Fruit fly (Drosophila melanogaster) whole organism, embryonic: ENCODE data around the gene Trl.

Experiments used
- Atf6 ChIP-seq: fragments of 200-800 bp; sonication (Bioruptor generic); IDR thresholded peaks from 2 replicates; pipeline ENCODE4 v1.3.6; 2022; ENCODE audit warnings: missing biosample characterization, missing genetic modification characterization
- Bdp1 ChIP-seq: fragments of 200-800 bp; sonication (Bioruptor generic); optimal IDR thresholded peaks from 3 replicates; lab custom pipeline; 2016; ENCODE audit warnings: missing biosample characterization, missing genetic modification characterization
- CG10543 ChIP-seq: fragments of 200-800 bp; sonication (Bioruptor generic); optimal IDR thresholded peaks from 3 replicates; lab custom pipeline; 2017; ENCODE audit warnings: missing biosample characterization, mild to moderate bottlenecking, missing genetic modification characterization, moderate library complexity
- CG13123 ChIP-seq: fragments of 200-800 bp; sonication (Bioruptor generic); optimal IDR thresholded peaks from 2 replicates; lab custom pipeline; 2016; ENCODE audit warnings: missing biosample characterization, missing genetic modification characterization
- CG15514 ChIP-seq: fragments of 200-800 bp; sonication (Bioruptor generic); optimal IDR thresholded peaks from 3 replicates; lab custom pipeline; 2017; ENCODE audit warnings: missing biosample characterization, missing genetic modification characterization, mild to moderate bottlenecking, moderate library complexity, missing genetic modification reagents
- CG17361 ChIP-seq: fragments of 200-800 bp; sonication (Bioruptor generic); IDR thresholded peaks from 3 replicates; pipeline ENCODE4 v1.3.6; 2022; ENCODE audit warnings: missing biosample characterization, missing genetic modification characterization
- CG2129 ChIP-seq: fragments of 200-800 bp; sonication (Bioruptor generic); IDR thresholded peaks from 2 replicates; pipeline ENCODE4 v1.3.6; 2022; ENCODE audit warnings: missing biosample characterization, missing genetic modification characterization; ENCODE audit not compliant: partially characterized antibody
- CG30431 ChIP-seq: fragments of 200-800 bp; sonication (Bioruptor generic); optimal IDR thresholded peaks from 2 replicates; lab custom pipeline; 2017; ENCODE audit warnings: missing biosample characterization, missing genetic modification characterization
- CG3726 ChIP-seq: fragments of 200-800 bp; sonication (Bioruptor generic); IDR thresholded peaks from 3 replicates; pipeline ENCODE4, ENCODE4 v1.3.6; 2022; ENCODE audit warnings: missing biosample characterization, missing genetic modification characterization
- CG3838 ChIP-seq: fragments of 200-800 bp; sonication (Bioruptor generic); optimal IDR thresholded peaks from 3 replicates; lab custom pipeline; 2016; ENCODE audit warnings: missing biosample characterization, missing genetic modification characterization
- CG3995 ChIP-seq: fragments of 200-800 bp; sonication (Bioruptor generic); optimal IDR thresholded peaks from 3 replicates; lab custom pipeline; 2016; ENCODE audit warnings: missing biosample characterization, missing genetic modification characterization
- CG43689 ChIP-seq: fragments of 200-800 bp; sonication (Bioruptor generic); IDR thresholded peaks from 2 replicates; pipeline ENCODE4 v1.3.6; 2022; ENCODE audit warnings: missing biosample characterization, missing genetic modification characterization
- CG4854 ChIP-seq: fragments of 200-800 bp; sonication (Bioruptor generic); optimal IDR thresholded peaks from 2 replicates; lab custom pipeline; 2016; ENCODE audit warnings: missing biosample characterization, missing genetic modification characterization, inconsistent platforms
- CG6813 ChIP-seq: fragments of 200-800 bp; sonication (Bioruptor generic); optimal IDR thresholded peaks from 2 replicates; lab custom pipeline; 2017; ENCODE audit warnings: missing biosample characterization, missing genetic modification characterization, mild to moderate bottlenecking, moderate library complexity, missing genetic modification reagents
- CG7928 ChIP-seq: fragments of 200-800 bp; sonication (Bioruptor generic); optimal IDR thresholded peaks from 2 replicates; lab custom pipeline; 2017; ENCODE audit warnings: missing biosample characterization, mild to moderate bottlenecking, missing genetic modification characterization
- CG8944 ChIP-seq: fragments of 200-800 bp; sonication (Bioruptor generic); optimal IDR thresholded peaks from 3 replicates; lab custom pipeline; 2016; ENCODE audit warnings: missing biosample characterization, missing genetic modification characterization
- CTCF ChIP-seq: fragments of 200-800 bp; sonication (Bioruptor generic); optimal IDR thresholded peaks from 2 replicates; lab custom pipeline; 2017; ENCODE audit warnings: missing biosample characterization, mild to moderate bottlenecking, missing genetic modification characterization, moderate library complexity
- Dfd ChIP-seq, 2 experiments: fragments of >200 bp; optimal IDR thresholded peaks; 2 replicates each; lab custom pipeline; 2017; ENCODE audit warnings: missing biosample characterization in 2 of 2, missing genetic modification characterization in 2 of 2
- Eip74EF ChIP-seq, 2 experiments: fragments of 200-800 bp in 1 of 2; fragments of >200 bp in 1 of 2; sonication (Bioruptor generic) in 1 of 2; optimal IDR thresholded peaks; 2 replicates each; lab custom pipeline; 2017 to 2019; ENCODE audit warnings: missing biosample characterization in 2 of 2, missing genetic modification characterization in 2 of 2, mild to moderate bottlenecking in 1 of 2, moderate library complexity in 1 of 2
- Hand ChIP-seq: fragments of 200-800 bp; sonication (Bioruptor generic); optimal IDR thresholded peaks from 2 replicates; lab custom pipeline; 2017; ENCODE audit warnings: mild to moderate bottlenecking, missing biosample characterization, missing genetic modification reagents, missing genetic modification characterization
- Hmx ChIP-seq: fragments of 200-800 bp; sonication (Bioruptor generic); optimal IDR thresholded peaks from 2 replicates; lab custom pipeline; 2016; ENCODE audit warnings: missing biosample characterization, missing genetic modification characterization
- Ptx1 ChIP-seq: fragments of 200-800 bp; sonication (Bioruptor generic); IDR thresholded peaks from 2 replicates; pipeline ENCODE4 v1.3.6; 2022; ENCODE audit warnings: missing biosample characterization, missing genetic modification characterization
- Sin3A ChIP-seq: fragments of >200 bp; optimal IDR thresholded peaks from 2 replicates; lab custom pipeline; 2018
- Ssrp ChIP-seq: fragments of 200-800 bp; sonication (Bioruptor generic); optimal IDR thresholded peaks from 2 replicates; lab custom pipeline; 2018; ENCODE audit warnings: missing biosample characterization, mild to moderate bottlenecking, missing genetic modification characterization, moderate library complexity
- ato ChIP-seq: fragments of 200-800 bp; sonication (Bioruptor generic); IDR thresholded peaks from 2 replicates; pipeline ENCODE4 v1.3.6; 2022; ENCODE audit warnings: missing biosample characterization, missing genetic modification characterization; ENCODE audit not compliant: partially characterized antibody
- bcd ChIP-seq: fragments of 200-800 bp; sonication (Bioruptor generic); optimal IDR thresholded peaks from 2 replicates; lab custom pipeline; 2017; ENCODE audit warnings: missing biosample characterization, mild to moderate bottlenecking, missing genetic modification characterization
- bsh ChIP-seq, 2 experiments: fragments of 200-800 bp; sonication (Bioruptor generic); optimal IDR thresholded peaks; 2 replicates each; lab custom pipeline; 2017 to 2018; ENCODE audit warnings: mild to moderate bottlenecking in 2 of 2, missing biosample characterization in 2 of 2, missing genetic modification characterization in 2 of 2, moderate library complexity in 1 of 2
- chm ChIP-seq: fragments of 200-800 bp; sonication (Bioruptor generic); IDR thresholded peaks from 2 replicates; pipeline ENCODE4 v1.3.6; 2022; ENCODE audit warnings: missing biosample characterization, missing genetic modification characterization
- chn ChIP-seq: fragments of 200-800 bp; sonication (Bioruptor generic); optimal IDR thresholded peaks from 2 replicates; lab custom pipeline; 2016; ENCODE audit warnings: missing biosample characterization, missing genetic modification characterization
- ci ChIP-seq: fragments of 200-800 bp; sonication (Bioruptor generic); IDR thresholded peaks from 3 replicates; pipeline ENCODE4 v1.3.6; 2022; ENCODE audit warnings: missing biosample characterization, missing genetic modification characterization
- crp ChIP-seq, 2 experiments: fragments of 200-800 bp; sonication (Bioruptor generic); optimal IDR thresholded peaks; 2 replicates in 1 of 2; 3 replicates in 1 of 2; lab custom pipeline; 2017; ENCODE audit warnings: missing biosample characterization in 2 of 2, missing genetic modification characterization in 2 of 2, mild to moderate bottlenecking in 1 of 2, moderate library complexity in 1 of 2
- dmrt11E ChIP-seq: fragments of 200-800 bp; sonication (Bioruptor generic); optimal IDR thresholded peaks from 3 replicates; lab custom pipeline; 2018; ENCODE audit warnings: missing biosample characterization, mild to moderate bottlenecking, missing genetic modification characterization, moderate library complexity
- emc ChIP-seq: fragments of 200-800 bp; sonication (Bioruptor generic); optimal IDR thresholded peaks from 2 replicates; lab custom pipeline; 2016; ENCODE audit warnings: missing biosample characterization, missing genetic modification characterization
- fd102C ChIP-seq: fragments of 200-800 bp; sonication (Bioruptor generic); optimal IDR thresholded peaks from 2 replicates; lab custom pipeline; 2018; ENCODE audit warnings: missing biosample characterization, mild to moderate bottlenecking, missing genetic modification characterization, moderate library complexity
- fru ChIP-seq: fragments of >200 bp; optimal IDR thresholded peaks from 2 replicates; lab custom pipeline; 2017
- gfzf ChIP-seq: fragments of 200-800 bp; sonication (Bioruptor generic); optimal IDR thresholded peaks from 2 replicates; lab custom pipeline; 2016; ENCODE audit warnings: missing biosample characterization, mild to moderate bottlenecking, missing genetic modification characterization, moderate library complexity
- gsb-n ChIP-seq: fragments of 200-800 bp; sonication (Bioruptor generic); optimal IDR thresholded peaks from 3 replicates; lab custom pipeline; 2018; ENCODE audit warnings: missing biosample characterization, mild to moderate bottlenecking, missing genetic modification characterization
- gt ChIP-seq: fragments of 200-800 bp; sonication (Bioruptor generic); IDR thresholded peaks from 2 replicates; pipeline ENCODE4 v1.3.6; 2022; ENCODE audit warnings: missing biosample characterization, missing genetic modification characterization
- ham ChIP-seq: fragments of 200-800 bp; sonication (Bioruptor generic); IDR thresholded peaks from 2 replicates; pipeline ENCODE4 v1.3.6; 2022; ENCODE audit warnings: missing biosample characterization, missing genetic modification characterization
- insv ChIP-seq, 2 experiments: fragments of 200-800 bp; sonication (Bioruptor generic); optimal IDR thresholded peaks; 3 replicates each; lab custom pipeline; 2016 to 2018; ENCODE audit warnings: missing biosample characterization in 2 of 2, missing genetic modification characterization in 2 of 2
- kah ChIP-seq: fragments of 200-800 bp; sonication (Bioruptor generic); optimal IDR thresholded peaks from 2 replicates; lab custom pipeline; 2018; ENCODE audit warnings: missing biosample characterization, mild to moderate bottlenecking, missing genetic modification characterization
- lbe ChIP-seq: fragments of 200-800 bp; sonication (Bioruptor generic); optimal IDR thresholded peaks from 2 replicates; lab custom pipeline; 2016; ENCODE audit warnings: missing biosample characterization, mild to moderate bottlenecking, missing genetic modification characterization
- pho ChIP-seq: fragments of 200-800 bp; sonication (Bioruptor generic); optimal IDR thresholded peaks from 2 replicates; lab custom pipeline; 2016; ENCODE audit warnings: missing biosample characterization, missing genetic modification characterization
- pita ChIP-seq: fragments of 200-800 bp; sonication (Bioruptor generic); optimal IDR thresholded peaks from 2 replicates; lab custom pipeline; 2017; ENCODE audit warnings: missing biosample characterization, mild to moderate bottlenecking, missing genetic modification characterization
- pnt ChIP-seq: fragments of 200-800 bp; sonication (Bioruptor generic); optimal IDR thresholded peaks from 3 replicates; lab custom pipeline; 2016; ENCODE audit warnings: missing biosample characterization, missing genetic modification characterization
- pros ChIP-seq: fragments of 200-800 bp; sonication (Bioruptor generic); optimal IDR thresholded peaks from 3 replicates; lab custom pipeline; 2019; ENCODE audit warnings: missing biosample characterization, mild to moderate bottlenecking, missing genetic modification characterization, moderate library complexity
- ranshi ChIP-seq: fragments of 200-800 bp; sonication (Bioruptor generic); IDR thresholded peaks from 2 replicates; pipeline ENCODE4 v1.3.6; 2022; ENCODE audit warnings: missing biosample characterization, missing genetic modification characterization
- sisA ChIP-seq: fragments of 200-800 bp; sonication (Bioruptor generic); IDR thresholded peaks from 2 replicates; pipeline ENCODE4 v1.3.6; 2022; ENCODE audit warnings: missing biosample characterization, missing genetic modification characterization
- trem ChIP-seq: fragments of 200-800 bp; optimal IDR thresholded peaks from 3 replicates; lab custom pipeline; 2019; ENCODE audit warnings: missing biosample characterization, mild to moderate bottlenecking, missing genetic modification characterization, moderate library complexity
- unc-4 ChIP-seq: fragments of 200-800 bp; sonication (Bioruptor generic); IDR thresholded peaks from 2 replicates; pipeline ENCODE4 v1.3.6; 2022; ENCODE audit warnings: missing biosample characterization, missing genetic modification characterization; ENCODE audit not compliant: partially characterized antibody
- vfl ChIP-seq: fragments of 200-800 bp; sonication (Bioruptor generic); optimal IDR thresholded peaks from 2 replicates; lab custom pipeline; 2016; ENCODE audit warnings: missing biosample characterization, missing genetic modification characterization

Gene Trl

DNA sequence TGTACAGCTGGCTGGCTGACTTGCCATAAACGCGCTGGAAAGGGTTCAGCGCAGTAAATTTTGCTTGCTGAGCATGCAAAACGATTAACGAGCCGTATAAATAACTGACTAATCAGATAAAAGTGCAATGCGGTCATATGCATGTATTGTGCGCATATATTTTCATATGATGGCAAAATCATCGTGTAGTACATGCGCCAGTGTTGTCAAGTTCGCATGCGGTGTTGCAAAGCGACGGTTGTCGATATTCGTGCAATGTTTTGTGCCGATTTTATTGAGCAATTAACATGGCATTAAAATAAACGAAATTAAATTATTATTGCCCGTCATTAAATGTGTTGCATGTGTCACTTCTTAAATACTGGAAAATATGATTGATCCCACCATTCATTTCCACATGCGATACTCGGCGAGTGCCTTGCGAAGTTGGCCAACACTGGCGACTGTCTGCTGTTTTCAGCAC is 29.3 kb upstream of the Trl start (continued):
- TF ChIP-seq CG15514 (peak; percentile 75), CG7928 (GFP tag; lab: Kevin White, UChicago) (peak; percentile 30), lbe (peak; percentile 91), pho (GFP tag; lab: Kevin White, UChicago) (peak; percentile 88), CG3726 (GFP tag; lab: Robert Waterston, UW) (0 out of 3 replicates have a peak, but pooled peaks have one; percentile 20), ato (GFP tag; lab: Robert Waterston, UW) (peak; percentile 66), Hand (GFP tag; lab: Kevin White, UChicago) (no peak), CG10543 (GFP tag; lab: Kevin White, UChicago) (no peak), bsh (GFP tag; optimal IDR thresholded peaks at IDR 0.05; lab: Kevin White, UChicago) (peak in 1 of 2 experiments; percentile 58), trem (tag; lab: Kevin White, UChicago) (peak; percentile 45), fd102C (GFP tag; lab: Kevin White, UChicago) (peak; percentile 18), pita (GFP tag; lab: Kevin White, UChicago) (no peak), emc (GFP tag; lab: Kevin White, UChicago) (peak; percentile 52), Bdp1 (GFP tag; lab: Kevin White, UChicago) (peak; percentile 83), Ssrp (tag; lab: Kevin White, UChicago) (peak; percentile 37), Atf6 (peak; percentile 76), kah (GFP tag; lab: Kevin White, UChicago) (peak; percentile 18), unc-4 (GFP tag; lab: Robert Waterston, UW) (peak; percentile 76), chn (GFP tag; lab: Kevin White, UChicago) (peak; percentile 85), Hmx (peak; percentile 66), pnt (GFP tag; lab: Kevin White, UChicago) (peak; percentile 61), bcd (GFP tag; lab: Kevin White, UChicago) (peak; percentile 69), vfl (GFP tag; lab: Kevin White, UChicago) (peak; percentile 65), CTCF (GFP tag; lab: Kevin White, UChicago) (peak; percentile 12), pros (GFP tag; lab: Kevin White, UChicago) (no peak), ranshi (GFP tag; lab: Robert Waterston, UW) (peak; percentile 77; the same call in 1 of the 2 replicates), chm (GFP tag; lab: Robert Waterston, UW) (peak; percentile 61), CG3995 (GFP tag; lab: Kevin White, UChicago) (peak; percentile 47), CG8944 (GFP tag; lab: Kevin White, UChicago) (peak; percentile 88), gsb-n (tag; lab: Kevin White, UChicago) (no peak), crp (GFP tag; optimal IDR thresholded peaks at IDR 0.05; lab: Kevin White, UChicago) (peak in 1 of 2 experiments; percentile 58), Dfd (GFP tag; optimal IDR thresholded peaks at IDR 0.05; lab: Kevin White, UChicago) (no peak), Sin3A (lab: Kevin White, UChicago) (peak; percentile 86), Eip74EF (GFP tag; optimal IDR thresholded peaks at IDR 0.05; lab: Kevin White, UChicago) (no peak), CG2129 (GFP tag; lab: Robert Waterston, UW) (peak; percentile 81), CG4854 (peak; percentile 84), ci (GFP tag; lab: Robert Waterston, UW) (peak; percentile 86), fru (lab: Kevin White, UChicago) (no peak), CG43689 (GFP tag; lab: Robert Waterston, UW) (peak; percentile 34; the same call in 1 of the 2 replicates), insv (GFP tag; optimal IDR thresholded peaks at IDR 0.05; lab: Kevin White, UChicago) (no peak), dmrt11E (tag; lab: Kevin White, UChicago) (peak; percentile 45), CG17361 (GFP tag; lab: Robert Waterston, UW) (peak; percentile 72), Ptx1 (peak; percentile 83), gfzf (GFP tag; lab: Kevin White, UChicago) (peak; percentile 24), CG3838 (GFP tag; lab: Kevin White, UChicago) (no peak), gt (peak; percentile 50; the same call in 1 of the 2 replicates), CG13123 (GFP tag; lab: Kevin White, UChicago) (peak; percentile 85), sisA (GFP tag; lab: Robert Waterston, UW) (peak; percentile 76), ham (GFP tag; lab: Robert Waterston, UW) (peak; percentile 45; the same call in 1 of the 2 replicates), CG30431 (GFP tag; lab: Kevin White, UChicago) (peak; percentile 73), CG6813 (no peak)
